Fruit fly (Drosophila melanogaster): ENCODE results near the gene Obp99d.
A peak's percentile ranks its signal among the peaks of the same experiment; 100 is the strongest.

Obp99d gene

dm6 chr3R:29758129-29758733 lies 43.9 kb downstream of the Obp99d start:
- TF ChIP-seq sage (GFP tag; optimal IDR thresholded peaks at IDR 0.05) (no peak), rgr (GFP tag; optimal IDR thresholded peaks at IDR 0.05) (peak; percentile 22), jim (GFP tag; optimal IDR thresholded peaks at IDR 0.05) (no peak), Rel (GFP tag; optimal IDR thresholded peaks at IDR 0.05) (no peak), Rel (tag; optimal IDR thresholded peaks at IDR 0.05) (no peak), foxo (GFP tag; optimal IDR thresholded peaks at IDR 0.05) (peak in 1 of 2 experiments; percentile 27), Dfd (GFP tag; optimal IDR thresholded peaks at IDR 0.05) (peak; percentile 71), fru (GFP tag; optimal IDR thresholded peaks at IDR 0.05) (peak; percentile 34)

- TF ChIP-seq Dif (GFP tag; optimal IDR thresholded peaks at IDR 0.05; ENCODE audit: partially characterized antibody) (no peak), Dfd (GFP tag; optimal IDR thresholded peaks at IDR 0.05) (no peak)
Measured at dm6 chr3R:29758734-29759131, 44.4 kb downstream of the Obp99d start.

DNA sequence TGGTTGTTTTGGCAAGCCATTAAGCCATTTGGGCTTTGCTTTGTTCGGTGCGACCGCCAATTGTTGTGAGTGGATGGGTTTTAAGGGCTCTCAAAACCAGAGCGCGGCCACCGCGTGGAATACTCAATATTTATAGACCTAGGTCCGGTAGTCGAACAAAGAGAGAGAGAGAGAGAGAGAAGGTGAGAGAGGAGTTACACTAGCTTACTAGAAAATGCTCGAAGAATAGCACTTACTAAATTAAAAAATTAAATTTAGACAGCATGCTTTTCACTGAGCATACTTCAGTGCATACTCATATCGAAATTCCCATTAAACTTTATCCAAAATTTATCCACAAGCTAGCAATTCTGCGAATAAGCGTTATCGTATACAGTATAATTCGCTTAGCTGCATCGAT lies 45.7 kb downstream of the Obp99d start:
- no peak for TF ChIP-seq dl (GFP tag; optimal IDR thresholded peaks at IDR 0.05; ENCODE audit: insufficient read depth in 1 of 2, partially characterized antibody in 2 of 2)
- no peak for TF ChIP-seq Hr83 (GFP tag; optimal IDR thresholded peaks at IDR 0.05; ENCODE audit: poor library complexity, severe bottlenecking)
- no peak for TF ChIP-seq sage (GFP tag; optimal IDR thresholded peaks at IDR 0.05)
- no peak for TF ChIP-seq h (GFP tag; optimal IDR thresholded peaks at IDR 0.05)
- TF ChIP-seq HLH106 (tag; optimal IDR thresholded peaks at IDR 0.05) = no peak
- TF ChIP-seq foxo (GFP tag; optimal IDR thresholded peaks at IDR 0.05) = no peak
- no peak for TF ChIP-seq tai (GFP tag; optimal IDR thresholded peaks at IDR 0.05)
- TF ChIP-seq CG9705 (GFP tag; optimal IDR thresholded peaks at IDR 0.05) = no peak
- no peak for TF ChIP-seq usp (GFP tag; optimal IDR thresholded peaks at IDR 0.05)
- TF ChIP-seq OdsH (GFP tag; optimal IDR thresholded peaks at IDR 0.05) = no peak
- TF ChIP-seq sv (GFP tag; optimal IDR thresholded peaks at IDR 0.05) = no peak
- TF ChIP-seq dsf (GFP tag; optimal IDR thresholded peaks at IDR 0.05; ENCODE audit: borderline replicate concordance) = no peak
- TF ChIP-seq jim (GFP tag; optimal IDR thresholded peaks at IDR 0.05) = no peak
- TF ChIP-seq Dif (GFP tag; optimal IDR thresholded peaks at IDR 0.05; ENCODE audit: partially characterized antibody) = no peak
- TF ChIP-seq Abd-B (GFP tag; optimal IDR thresholded peaks at IDR 0.05) = no peak
- no peak for TF ChIP-seq Hnf4 (GFP tag; optimal IDR thresholded peaks at IDR 0.05)

dm6 chr3R:29761569-29761968 lies 47.3 kb downstream of the Obp99d start:
- TF ChIP-seq Rel (GFP tag; optimal IDR thresholded peaks at IDR 0.05) (no peak), Rel (tag; optimal IDR thresholded peaks at IDR 0.05) (peak; percentile 49), psq (GFP tag; optimal IDR thresholded peaks at IDR 0.05) (no peak)

DNA sequence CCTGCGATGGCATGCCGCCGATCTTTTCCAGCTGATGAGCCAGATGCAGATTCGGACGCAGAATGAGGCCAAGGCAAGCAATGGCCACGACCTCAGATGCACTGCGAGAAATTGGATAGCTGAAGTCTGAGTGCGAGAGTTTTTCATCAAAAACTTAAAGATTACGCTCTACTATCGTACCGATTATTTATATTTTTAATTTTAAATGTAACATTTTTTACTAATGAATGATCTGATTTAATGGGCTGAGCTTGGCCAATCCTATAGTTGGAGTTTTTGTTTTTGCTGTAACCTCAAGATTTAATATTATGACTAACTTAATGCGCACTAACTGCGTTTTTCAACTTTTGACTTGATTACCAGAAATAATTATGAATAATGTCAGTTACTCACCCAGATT lies 48.0 kb downstream of the Obp99d start:
- peak; percentile 43 for TF ChIP-seq dmrt93B (GFP tag; optimal IDR thresholded peaks at IDR 0.05)
- no peak for TF ChIP-seq dsf (GFP tag; optimal IDR thresholded peaks at IDR 0.05; ENCODE audit: borderline replicate concordance)
- peak; percentile 41 for TF ChIP-seq fru (GFP tag; optimal IDR thresholded peaks at IDR 0.05)
- no peak for TF ChIP-seq rgr (GFP tag; optimal IDR thresholded peaks at IDR 0.05)
- peak; percentile 15 for TF ChIP-seq br (GFP tag; optimal IDR thresholded peaks at IDR 0.05)
- no peak for TF ChIP-seq CG9705 (GFP tag; optimal IDR thresholded peaks at IDR 0.05)
- TF ChIP-seq N (GFP tag; optimal IDR thresholded peaks at IDR 0.05) = no peak
- TF ChIP-seq Mio (GFP tag; optimal IDR thresholded peaks at IDR 0.05) = no peak
- TF ChIP-seq CG32264 (GFP tag; optimal IDR thresholded peaks at IDR 0.05) = no peak
- no peak for TF ChIP-seq Hr78 (GFP tag; optimal IDR thresholded peaks at IDR 0.05)
- TF ChIP-seq HLH106 (tag; optimal IDR thresholded peaks at IDR 0.05) = peak; percentile 53
- TF ChIP-seq h (GFP tag; optimal IDR thresholded peaks at IDR 0.05) = no peak
- no peak for TF ChIP-seq usp (GFP tag; optimal IDR thresholded peaks at IDR 0.05)
- TF ChIP-seq foxo (GFP tag; optimal IDR thresholded peaks at IDR 0.05) = peak in 1 of 2 experiments; percentile 53
- no peak for TF ChIP-seq ey (GFP tag; optimal IDR thresholded peaks at IDR 0.05)
- no peak for TF ChIP-seq Dif (GFP tag; optimal IDR thresholded peaks at IDR 0.05; ENCODE audit: partially characterized antibody)
- TF ChIP-seq Hnf4 (GFP tag; optimal IDR thresholded peaks at IDR 0.05) = no peak
- TF ChIP-seq lola (GFP tag; optimal IDR thresholded peaks at IDR 0.05) = no peak
- no peak for TF ChIP-seq OdsH (GFP tag; optimal IDR thresholded peaks at IDR 0.05)
- TF ChIP-seq Jra (GFP tag; optimal IDR thresholded peaks at IDR 0.05) = no peak
- TF ChIP-seq pan (optimal IDR thresholded peaks at IDR 0.05) = no peak
- no peak for TF ChIP-seq Dfd (GFP tag; optimal IDR thresholded peaks at IDR 0.05)
- no peak for TF ChIP-seq GATAd (GFP tag; optimal IDR thresholded peaks at IDR 0.05)
- no peak for TF ChIP-seq Abd-B (GFP tag; optimal IDR thresholded peaks at IDR 0.05)
- no peak for TF ChIP-seq sv (GFP tag; optimal IDR thresholded peaks at IDR 0.05)
- TF ChIP-seq Hr83 (GFP tag; optimal IDR thresholded peaks at IDR 0.05; ENCODE audit: poor library complexity, severe bottlenecking) = no peak
- no peak for TF ChIP-seq tai (GFP tag; optimal IDR thresholded peaks at IDR 0.05)
- TF ChIP-seq brk (GFP tag; optimal IDR thresholded peaks at IDR 0.05) = no peak
- TF ChIP-seq sage (GFP tag; optimal IDR thresholded peaks at IDR 0.05) = peak; percentile 16
- TF ChIP-seq Rel (GFP tag; optimal IDR thresholded peaks at IDR 0.05) = no peak
- no peak for TF ChIP-seq Rel (tag; optimal IDR thresholded peaks at IDR 0.05)
- TF ChIP-seq dl (GFP tag; optimal IDR thresholded peaks at IDR 0.05; ENCODE audit: insufficient read depth in 1 of 2, partially characterized antibody in 2 of 2) = no peak
- no peak for TF ChIP-seq Myc (optimal IDR thresholded peaks at IDR 0.05)
- no peak for TF ChIP-seq psq (GFP tag; optimal IDR thresholded peaks at IDR 0.05)
- TF ChIP-seq jim (GFP tag; optimal IDR thresholded peaks at IDR 0.05) = no peak
- peak; percentile 38 for TF ChIP-seq Sp1 (GFP tag; optimal IDR thresholded peaks at IDR 0.05)
- TF ChIP-seq CrebA (GFP tag; optimal IDR thresholded peaks at IDR 0.05; ENCODE audit: borderline replicate concordance) = no peak
- TF ChIP-seq woc (GFP tag; optimal IDR thresholded peaks at IDR 0.05) = peak; percentile 8
